Fruit fly (Drosophila melanogaster) S2 (cell line): ENCODE measurements around the gene CG15404.

ENCODE experiments used
- CG8478 ChIP-seq: fragments of >200 bp; optimal IDR thresholded peaks from 2 replicates; lab custom pipeline; 2018
- CTCF ChIP-seq, 2 experiments: fragments of >200 bp; optimal IDR thresholded peaks; 2 replicates each; lab custom pipeline; 2018

Gene CG15404

DNA sequence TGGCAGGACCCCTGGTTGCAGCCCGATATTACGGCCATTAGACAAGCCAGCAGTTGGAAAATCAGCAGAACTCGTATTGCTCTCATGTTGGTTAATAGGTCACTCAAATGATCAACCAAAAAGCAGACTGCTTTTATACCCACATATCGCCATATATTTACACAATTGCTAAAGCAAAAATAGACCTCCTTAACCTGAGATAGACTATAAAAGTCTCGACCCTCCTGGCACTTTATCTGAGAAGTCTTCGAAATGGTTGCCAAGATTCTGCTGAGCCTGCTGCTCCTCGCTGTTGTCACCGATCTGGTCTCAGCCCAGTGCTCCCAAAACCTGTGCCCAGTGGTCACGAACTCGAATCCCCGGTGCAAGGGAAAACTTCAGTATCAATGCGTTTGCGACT is at the start of gene CG15404, which contains the start of gene CG31698:
Gene CG15404 (plus strand): TSS at position 233 of the 400 bp plus-strand sequence.
Gene CG31698 (minus strand): TSS at position 101 of the 400 bp plus-strand sequence.
- TF ChIP-seq CTCF (optimal IDR thresholded peaks at IDR 0.05; lab: Kevin White, UChicago) (no peak), CG8478 (lab: Kevin White, UChicago) (no peak)

DNA sequence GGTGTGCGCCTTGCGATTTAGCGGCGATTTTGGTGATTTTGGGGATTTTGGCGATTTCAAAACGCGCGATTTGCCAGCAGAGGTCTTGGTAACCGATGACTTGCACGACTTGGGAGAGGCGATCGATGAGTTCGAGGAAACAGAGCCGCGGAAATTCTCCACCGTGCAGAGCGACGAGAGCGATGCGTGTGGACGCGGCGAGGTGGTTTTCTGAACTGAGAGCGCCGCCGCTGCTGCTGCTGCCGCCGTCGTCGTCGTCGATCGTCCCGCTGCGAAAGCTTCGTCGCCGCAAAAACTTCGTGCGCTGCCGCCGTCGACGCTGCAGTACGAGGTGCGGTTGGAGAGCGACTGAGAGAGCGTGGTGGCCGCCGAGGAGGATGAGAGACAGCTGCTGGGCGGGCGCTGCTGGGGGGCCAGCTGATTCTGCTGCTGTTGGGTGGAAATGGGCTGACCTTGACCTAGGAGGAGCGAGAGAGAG is 49.2 kb upstream of the CG15404 start:
- TF ChIP-seq CTCF (optimal IDR thresholded peaks at IDR 0.05; lab: Kevin White, UChicago) (no peak), CG8478 (lab: Kevin White, UChicago) (no peak)

DNA sequence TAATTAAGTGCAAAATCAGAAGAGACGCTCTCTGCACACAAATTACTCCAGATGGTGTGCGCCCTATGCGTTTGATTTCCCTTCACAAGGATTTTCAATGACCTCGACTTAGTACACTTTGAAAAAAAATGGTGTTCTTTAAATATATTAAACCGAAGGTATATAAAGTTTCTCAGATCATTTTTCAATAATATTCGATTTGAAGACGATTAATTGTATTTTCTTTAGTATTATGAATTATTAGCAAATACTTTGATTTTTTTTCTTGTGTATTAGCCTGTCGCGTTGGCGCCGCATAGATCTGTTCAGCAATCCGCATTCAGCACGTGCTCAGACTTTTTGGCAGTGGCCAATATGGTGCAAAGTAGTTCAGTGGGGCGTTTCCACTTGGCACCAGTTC is 46.0 kb upstream of the CG15404 start:
- TF ChIP-seq CG8478 (lab: Kevin White, UChicago) (no peak), CTCF (optimal IDR thresholded peaks at IDR 0.05; lab: Kevin White, UChicago) (no peak)

DNA sequence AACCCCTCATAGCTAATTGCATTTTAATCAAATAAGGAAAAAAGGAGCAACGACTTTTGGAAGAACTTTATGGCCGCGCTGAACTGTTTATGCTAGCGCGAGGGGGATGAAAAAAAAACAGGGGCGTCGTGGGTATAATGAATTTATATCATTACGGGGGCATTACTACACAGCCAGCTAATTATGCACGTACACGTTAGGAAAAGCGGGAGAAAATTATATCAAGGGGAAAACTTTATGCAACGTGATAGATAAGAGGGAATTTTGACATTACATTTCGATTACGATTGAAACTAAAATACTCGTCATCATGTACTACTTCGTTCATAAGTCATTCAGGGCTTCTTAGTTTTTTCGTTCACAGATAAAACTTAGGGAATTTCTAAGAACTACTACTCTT is 45.4 kb upstream of the CG15404 start, which contains the start of gene CG15403:
Gene CG15403 (plus strand): TSS at position 301 of the 400 bp plus-strand sequence.
- no peak for TF ChIP-seq CTCF (optimal IDR thresholded peaks at IDR 0.05; lab: Kevin White, UChicago)
- no peak for TF ChIP-seq CG8478 (lab: Kevin White, UChicago)

DNA sequence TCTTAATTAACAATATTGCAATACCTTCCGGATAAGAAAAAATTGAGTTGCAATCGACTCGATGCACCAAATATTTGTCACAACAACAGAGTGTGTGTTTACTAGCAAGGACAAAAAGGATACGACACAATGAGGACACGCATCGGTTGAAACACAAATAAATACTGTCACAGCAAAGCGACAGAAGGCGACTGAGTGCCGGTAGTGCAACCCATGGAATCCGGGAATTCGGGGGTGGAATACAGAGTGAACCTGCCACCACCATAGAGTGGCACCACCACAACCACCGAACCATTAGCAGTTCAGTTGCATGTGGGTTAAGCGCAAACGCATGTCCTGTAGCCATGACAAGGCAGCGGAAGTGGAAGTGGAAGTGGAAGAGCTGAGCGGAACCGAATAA is 43.4 kb upstream of the CG15404 start:
- TF ChIP-seq CTCF (optimal IDR thresholded peaks at IDR 0.05; lab: Kevin White, UChicago) (no peak), CG8478 (lab: Kevin White, UChicago) (no peak)

DNA sequence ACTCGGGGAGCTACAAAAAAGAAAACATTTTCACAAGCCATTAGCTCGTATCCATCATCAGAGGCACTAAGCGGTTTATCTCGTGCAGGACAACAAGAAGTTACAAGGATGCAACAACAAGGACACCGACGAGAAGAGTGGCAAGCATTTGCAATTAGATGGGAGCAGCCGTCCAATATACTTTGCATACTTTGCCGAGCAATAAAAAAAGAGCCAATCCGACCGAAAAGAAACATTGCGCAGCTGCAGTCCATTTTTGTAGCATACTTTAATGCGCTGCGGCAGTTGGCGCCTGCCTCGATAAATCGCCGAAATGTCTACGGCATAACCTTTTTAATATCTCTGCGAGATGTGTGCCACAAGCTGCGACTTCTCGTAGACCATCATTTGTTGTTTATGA is 42.1 kb upstream of the CG15404 start:
- TF ChIP-seq CTCF (optimal IDR thresholded peaks at IDR 0.05; lab: Kevin White, UChicago) (no peak), CG8478 (lab: Kevin White, UChicago) (no peak)

DNA sequence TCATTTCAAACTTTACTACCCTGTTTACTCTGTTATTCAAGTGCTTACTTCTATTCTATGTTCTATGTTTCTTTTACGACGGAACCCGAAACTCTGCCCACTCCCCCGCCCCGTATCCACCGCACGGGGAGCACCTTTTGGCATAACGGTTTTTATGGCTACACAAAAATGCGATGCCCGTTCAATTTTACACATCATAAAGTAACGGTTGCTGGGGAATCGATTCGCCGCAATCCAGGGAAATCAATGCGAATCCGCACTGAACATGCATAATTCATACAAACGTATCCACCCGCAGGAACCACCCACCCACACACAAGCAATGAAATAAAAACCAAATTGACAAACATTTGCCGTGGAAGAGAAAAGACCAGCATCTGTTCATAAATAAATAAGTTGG is 29.9 kb upstream of the CG15404 start:
- no peak for TF ChIP-seq CTCF (optimal IDR thresholded peaks at IDR 0.05; lab: Kevin White, UChicago)
- TF ChIP-seq CG8478 (lab: Kevin White, UChicago) = no peak

DNA sequence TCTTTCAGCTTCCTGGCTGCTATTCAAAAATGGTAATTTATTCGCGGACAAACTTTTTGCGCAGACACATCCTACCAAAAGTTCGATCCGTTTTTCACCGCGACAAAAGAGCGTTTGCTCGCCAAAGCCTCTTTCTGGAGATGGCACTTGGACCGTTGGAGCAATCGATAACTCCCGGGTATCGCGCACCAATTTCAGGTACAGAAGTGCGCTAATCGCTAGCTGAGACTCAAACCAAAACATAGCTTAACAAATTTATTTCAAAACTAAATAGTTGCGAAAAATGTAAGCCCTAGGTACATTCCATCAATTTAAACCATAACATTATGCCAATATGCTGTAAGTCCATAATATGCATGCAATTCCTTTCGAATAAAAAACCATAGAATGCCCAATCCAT is 29.1 kb upstream of the CG15404 start, which contains the start of gene toc:
Gene toc (minus strand): TSS at position 78 of the 400 bp plus-strand sequence.
- TF ChIP-seq CTCF (optimal IDR thresholded peaks at IDR 0.05; lab: Kevin White, UChicago) (peak; percentile 40 to 41), CG8478 (lab: Kevin White, UChicago) (no peak)

DNA sequence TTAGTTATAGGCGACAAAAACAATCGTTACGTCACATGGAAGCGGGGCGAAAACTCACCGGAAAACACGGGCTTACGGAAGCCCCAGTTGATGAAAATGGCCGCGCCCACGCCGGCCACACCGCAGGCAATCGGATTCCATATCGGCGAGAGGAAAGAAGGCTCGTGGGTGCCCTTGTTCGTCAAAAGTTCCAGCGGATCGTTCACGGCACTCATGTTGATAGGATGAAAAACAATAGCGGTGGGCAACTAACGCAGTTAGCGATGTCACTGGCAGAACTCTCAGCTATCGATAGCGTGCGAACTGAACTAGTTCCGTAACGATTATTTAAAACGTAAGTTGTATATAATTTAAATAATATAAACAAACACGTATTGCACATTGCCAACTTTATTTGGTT is 28.3 kb upstream of the CG15404 start, which contains the start of gene ND-B14.5B:
Gene ND-B14.5B (minus strand): TSS at position 379 of the 400 bp plus-strand sequence.
- no peak for TF ChIP-seq CTCF (optimal IDR thresholded peaks at IDR 0.05; lab: Kevin White, UChicago)
- TF ChIP-seq CG8478 (lab: Kevin White, UChicago) = no peak

DNA sequence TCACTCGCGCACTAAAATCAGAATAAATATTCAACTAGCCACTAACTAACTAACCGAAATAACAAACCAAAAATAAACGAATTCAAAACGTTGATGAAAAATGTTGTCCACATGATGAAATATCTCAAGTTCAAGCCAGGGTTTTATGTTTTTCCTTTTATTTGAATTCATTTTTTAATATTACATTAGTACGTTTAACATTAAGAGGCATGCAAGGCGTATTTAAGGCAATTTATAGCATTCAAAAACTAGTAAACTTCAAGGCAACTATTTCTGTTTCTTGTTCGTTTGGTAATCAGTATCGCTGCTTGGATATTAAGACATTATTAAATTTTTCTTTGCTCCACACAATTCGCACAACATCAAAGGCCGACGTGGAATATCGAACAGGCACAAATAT is 27.9 kb upstream of the CG15404 start:
- TF ChIP-seq CTCF (optimal IDR thresholded peaks at IDR 0.05; lab: Kevin White, UChicago) (no peak), CG8478 (lab: Kevin White, UChicago) (no peak)

DNA sequence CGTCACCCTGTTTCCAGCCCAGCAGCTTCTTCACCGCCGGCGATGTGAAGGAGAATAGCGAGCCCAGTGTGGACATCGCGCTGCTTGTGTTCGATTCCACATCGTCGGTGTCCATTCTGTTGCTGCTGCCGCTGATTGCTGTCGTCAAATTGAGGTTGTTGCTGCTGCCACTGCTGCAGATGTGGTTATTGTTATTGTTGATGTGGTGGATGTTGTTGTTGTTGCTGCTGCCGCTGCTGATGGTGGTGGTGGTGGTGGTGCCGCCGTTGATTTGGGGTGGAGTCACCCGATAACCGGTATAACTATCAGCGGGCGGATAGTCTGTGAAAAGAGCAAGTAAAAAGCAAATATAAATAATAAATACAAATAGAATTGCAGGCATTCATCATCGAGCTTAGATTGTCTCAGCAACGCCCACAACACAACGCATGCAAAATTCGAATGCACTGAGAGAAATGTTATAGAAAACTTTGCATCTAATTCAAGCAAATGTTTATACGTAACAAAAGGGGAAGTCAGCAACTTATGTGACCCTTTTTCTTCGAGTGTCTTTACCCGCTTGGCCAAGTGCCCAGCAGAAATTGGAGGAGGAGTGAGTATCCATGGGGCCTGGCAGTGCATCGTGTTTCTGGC is 24.7 kb upstream of the CG15404 start:
- TF ChIP-seq CG8478 (lab: Kevin White, UChicago) = no peak
- no peak for TF ChIP-seq CTCF (optimal IDR thresholded peaks at IDR 0.05; lab: Kevin White, UChicago)

DNA sequence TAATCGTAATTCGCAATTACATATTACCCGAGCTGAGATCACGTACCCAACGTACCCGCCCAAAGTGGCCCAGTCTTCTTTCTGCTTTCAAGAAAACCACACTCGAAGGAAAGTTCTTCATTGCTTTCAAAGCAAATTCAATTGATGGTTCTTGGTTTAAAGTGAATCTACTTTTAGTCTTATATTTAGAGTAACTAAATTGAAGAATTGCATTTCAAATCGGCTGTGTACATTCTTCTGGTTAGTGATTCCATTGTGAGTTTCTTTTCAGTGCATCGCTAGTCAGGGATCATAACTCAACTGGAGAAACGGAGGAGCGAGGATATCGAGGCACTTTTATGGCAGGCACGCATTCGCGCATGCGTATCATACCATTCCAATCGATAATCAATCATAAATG is 22.1 kb upstream of the CG15404 start:
- TF ChIP-seq CG8478 (lab: Kevin White, UChicago) (no peak), CTCF (optimal IDR thresholded peaks at IDR 0.05; lab: Kevin White, UChicago) (no peak)

DNA sequence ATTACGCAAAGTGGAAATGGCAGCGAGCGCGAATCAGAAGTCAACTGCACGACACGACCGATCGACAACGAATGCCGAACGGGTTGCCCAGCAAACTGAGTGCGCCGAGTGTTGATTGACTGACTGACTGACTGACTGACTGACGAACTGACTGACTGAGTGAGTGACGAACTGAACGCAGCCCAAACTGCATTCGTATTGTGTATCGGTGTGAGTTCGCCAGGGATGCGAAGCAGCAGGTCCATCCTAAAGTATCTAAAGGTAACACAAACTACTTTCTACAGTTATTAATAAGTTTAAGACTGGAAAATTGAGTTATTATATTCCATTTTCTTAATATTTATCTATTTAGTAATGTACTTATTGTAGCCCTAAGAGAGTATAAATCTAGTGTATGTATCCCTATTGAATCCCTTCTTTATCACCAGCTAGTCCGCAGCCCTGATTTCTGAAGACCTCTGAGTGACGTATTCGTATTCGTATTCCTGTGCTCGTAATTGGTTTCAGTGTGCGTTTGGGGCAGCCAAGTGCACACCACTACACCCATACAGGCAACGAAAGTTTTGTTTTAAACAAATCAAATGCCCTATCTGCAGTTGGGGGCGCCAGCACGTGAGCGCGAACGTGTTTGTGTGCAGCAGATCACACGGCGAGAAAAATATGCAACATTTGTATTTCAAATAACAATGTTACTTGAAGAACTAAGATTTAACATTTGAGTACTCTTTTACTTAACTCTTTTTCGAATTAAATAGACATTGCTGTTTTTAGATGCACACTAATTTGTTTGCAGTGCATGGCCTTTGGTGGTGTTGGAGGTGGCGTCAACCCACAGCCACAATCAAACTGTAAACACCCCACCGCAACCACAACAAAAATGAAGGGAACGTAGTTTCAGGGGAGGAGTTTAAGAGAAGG is 20.8 kb upstream of the CG15404 start:
- TF ChIP-seq CG8478 (lab: Kevin White, UChicago) (no peak), CTCF (optimal IDR thresholded peaks at IDR 0.05; lab: Kevin White, UChicago) (no peak)

DNA sequence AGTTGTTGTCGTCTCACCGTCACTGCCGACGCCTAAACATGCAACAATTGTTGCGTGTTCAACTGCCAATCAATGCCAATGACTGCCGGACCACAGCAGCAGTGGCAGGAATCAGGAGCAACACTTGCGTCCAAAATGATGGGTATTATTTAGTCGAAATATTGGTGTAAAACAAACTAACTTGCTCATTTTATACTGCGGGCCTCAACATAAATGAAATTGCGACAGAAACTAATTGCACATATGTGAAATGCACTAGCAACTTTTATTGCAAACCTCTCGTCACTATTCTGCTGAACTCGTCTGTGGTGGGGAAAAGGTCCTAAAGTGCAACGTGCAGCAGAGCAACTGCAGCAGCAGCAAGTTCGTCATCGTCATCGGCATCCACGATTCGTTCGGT is 19.0 kb upstream of the CG15404 start:
- TF ChIP-seq CG8478 (lab: Kevin White, UChicago) (no peak), CTCF (optimal IDR thresholded peaks at IDR 0.05; lab: Kevin White, UChicago) (no peak)

DNA sequence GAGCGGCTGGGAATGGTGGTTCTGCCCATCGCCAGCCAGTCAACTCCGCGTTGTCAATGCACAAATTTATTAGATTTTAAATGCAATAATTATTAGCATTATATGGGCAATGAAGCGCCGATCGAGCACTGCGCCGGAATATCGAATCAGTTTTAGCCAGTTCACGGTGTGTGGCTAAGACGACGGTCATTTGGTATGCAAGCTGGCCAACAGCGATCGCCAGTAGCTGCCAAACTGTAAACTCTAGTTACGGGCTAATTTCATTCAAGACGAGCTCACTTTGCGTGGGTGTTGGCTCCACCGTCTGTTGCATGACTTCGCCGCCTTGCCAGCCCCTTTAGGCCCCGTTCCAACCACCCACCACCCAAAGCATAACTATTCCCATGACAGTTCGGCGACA is 18.0 kb upstream of the CG15404 start:
- TF ChIP-seq CG8478 (lab: Kevin White, UChicago) (no peak), CTCF (optimal IDR thresholded peaks at IDR 0.05; lab: Kevin White, UChicago) (no peak)
